Worm (Caenorhabditis elegans) whole organism, late embryonic: Measurements from ENCODE around the gene arid-1.

Source experiments
- C08G9.2 ChIP-seq: sonication (generic microtip); optimal IDR thresholded peaks from 2 replicates; lab custom pipeline; 2016; ENCODE audit warnings: mild to moderate bottlenecking, missing genetic modification characterization, moderate library complexity, missing compliant biosample characterization
- C38D4.7 ChIP-seq: fragments of 200-800 bp; sonication (Bioruptor generic); optimal IDR thresholded peaks from 2 replicates; lab custom pipeline; 2018; ENCODE audit warnings: mild to moderate bottlenecking, missing genetic modification characterization, moderate library complexity, missing compliant biosample characterization
- K02D7.2 ChIP-seq: sonication (generic microtip); optimal IDR thresholded peaks from 2 replicates; lab custom pipeline; 2017; ENCODE audit warnings: mild to moderate bottlenecking, missing genetic modification characterization, missing compliant biosample characterization
- Y22D7AL.16 ChIP-seq: sonication (generic microtip); optimal IDR thresholded peaks from 2 replicates; lab custom pipeline; 2016; ENCODE audit warnings: missing genetic modification characterization, missing compliant biosample characterization
- ceh-14 ChIP-seq: sonication (generic microtip); optimal IDR thresholded peaks from 2 replicates; lab custom pipeline; 2016; ENCODE audit warnings: missing genotype, missing genetic modification characterization, missing compliant biosample characterization
- ceh-19 ChIP-seq: fragments of 200-800 bp; sonication (Bioruptor generic); optimal IDR thresholded peaks from 2 replicates; lab custom pipeline; 2018; ENCODE audit warnings: mild to moderate bottlenecking, missing genetic modification characterization, missing compliant biosample characterization
- ceh-2 ChIP-seq: sonication (generic microtip); optimal IDR thresholded peaks from 2 replicates; lab custom pipeline; 2016; ENCODE audit warnings: missing genotype, missing genetic modification characterization, missing compliant biosample characterization
- ceh-22 ChIP-seq: sonication (generic microtip); optimal IDR thresholded peaks from 2 replicates; lab custom pipeline; 2017; ENCODE audit warnings: missing biosample characterization, missing genetic modification characterization
- ceh-30 ChIP-seq: fragments of 150-350 bp; optimal IDR thresholded peaks from 2 replicates; lab custom pipeline; 2014; ENCODE audit warnings: missing biosample characterization, missing genetic modification characterization
- ceh-31 ChIP-seq: sonication (generic microtip); optimal IDR thresholded peaks from 2 replicates; lab custom pipeline; 2016; ENCODE audit warnings: missing genetic modification characterization, missing compliant biosample characterization
- ceh-45 ChIP-seq: fragments of 200-800 bp; sonication (Bioruptor generic); IDR thresholded peaks from 2 replicates; pipeline ENCODE4 v1.3.6; 2022; ENCODE audit warnings: missing genetic modification reagents, missing genetic modification characterization, missing compliant biosample characterization
- ceh-9 ChIP-seq: sonication (generic microtip); optimal IDR thresholded peaks from 2 replicates; lab custom pipeline; 2016; ENCODE audit warnings: mild to moderate bottlenecking, missing genetic modification characterization, inconsistent platforms, missing compliant biosample characterization
- che-1 ChIP-seq: sonication (generic microtip); optimal IDR thresholded peaks from 2 replicates; lab custom pipeline; 2016; ENCODE audit warnings: mild to moderate bottlenecking, missing genetic modification characterization, missing compliant biosample characterization
- dve-1 ChIP-seq: sonication (generic microtip); optimal IDR thresholded peaks from 2 replicates; lab custom pipeline; 2017; ENCODE audit warnings: antibody characterized with exemption, mild to moderate bottlenecking, missing genetic modification characterization, missing compliant biosample characterization
- elt-2 ChIP-seq: sonication (generic microtip); optimal IDR thresholded peaks from 2 replicates; lab custom pipeline; 2016; ENCODE audit warnings: missing genetic modification reagents, missing genetic modification characterization, missing compliant biosample characterization
- ets-4 ChIP-seq: sonication (generic microtip); optimal IDR thresholded peaks from 2 replicates; lab custom pipeline; 2016; ENCODE audit warnings: missing genetic modification characterization, missing compliant biosample characterization
- eyg-1 ChIP-seq: sonication (generic microtip); optimal IDR thresholded peaks from 2 replicates; lab custom pipeline; 2016; ENCODE audit warnings: missing genotype, missing genetic modification characterization, missing compliant biosample characterization
- fax-1 ChIP-seq: sonication (generic microtip); optimal IDR thresholded peaks from 2 replicates; lab custom pipeline; 2016; ENCODE audit warnings: missing genotype, missing genetic modification characterization, missing compliant biosample characterization
- fkh-6 ChIP-seq: sonication (generic microtip); optimal IDR thresholded peaks from 2 replicates; lab custom pipeline; 2016; ENCODE audit warnings: missing genetic modification characterization, missing compliant biosample characterization
- hlh-15 ChIP-seq: sonication (generic microtip); optimal IDR thresholded peaks from 2 replicates; lab custom pipeline; 2016; ENCODE audit warnings: missing genetic modification characterization, missing compliant biosample characterization
- hlh-30 ChIP-seq: sonication (generic microtip); optimal IDR thresholded peaks from 2 replicates; lab custom pipeline; 2017; ENCODE audit warnings: antibody characterized with exemption, missing genetic modification characterization, missing compliant biosample characterization; ENCODE audit not compliant: insufficient read depth
- hlh-6 ChIP-seq: sonication (generic microtip); optimal IDR thresholded peaks from 2 replicates; lab custom pipeline; 2016; ENCODE audit warnings: missing genotype, missing genetic modification characterization, missing compliant biosample characterization
- lim-6 ChIP-seq: sonication (generic microtip); optimal IDR thresholded peaks from 2 replicates; lab custom pipeline; 2016; ENCODE audit warnings: missing genetic modification characterization, missing compliant biosample characterization
- madf-2 ChIP-seq: sonication (generic microtip); optimal IDR thresholded peaks from 2 replicates; lab custom pipeline; 2017; ENCODE audit warnings: missing genetic modification characterization, missing compliant biosample characterization
- mec-3 ChIP-seq: sonication (generic microtip); optimal IDR thresholded peaks from 2 replicates; lab custom pipeline; 2016; ENCODE audit warnings: borderline replicate concordance, missing genetic modification characterization, missing compliant biosample characterization
- npax-4 ChIP-seq: sonication (generic microtip); optimal IDR thresholded peaks from 2 replicates; lab custom pipeline; 2016; ENCODE audit warnings: missing genetic modification characterization, missing compliant biosample characterization
- pax-1 ChIP-seq: fragments of 150-350 bp; optimal IDR thresholded peaks from 2 replicates; lab custom pipeline; 2014; ENCODE audit warnings: missing biosample characterization, missing genetic modification characterization
- pha-2 ChIP-seq: sonication (generic microtip); optimal IDR thresholded peaks from 2 replicates; lab custom pipeline; 2017; ENCODE audit warnings: mild to moderate bottlenecking, missing genetic modification characterization, missing compliant biosample characterization
- pqm-1 ChIP-seq: sonication (generic microtip); optimal IDR thresholded peaks from 2 replicates; lab custom pipeline; 2016; ENCODE audit warnings: missing genetic modification characterization, missing compliant biosample characterization
- pros-1 ChIP-seq: fragments of 150-350 bp; optimal IDR thresholded peaks from 2 replicates; lab custom pipeline; 2014; ENCODE audit warnings: missing biosample characterization, missing genetic modification reagents, missing genetic modification characterization
- ref-2 ChIP-seq: sonication (generic microtip); optimal IDR thresholded peaks from 2 replicates; lab custom pipeline; 2016; ENCODE audit warnings: missing genetic modification characterization, missing compliant biosample characterization
- sdc-2 ChIP-seq: sonication (generic microtip); optimal IDR thresholded peaks from 2 replicates; lab custom pipeline; 2016; ENCODE audit warnings: missing genotype, missing genetic modification characterization, missing compliant biosample characterization
- sox-2 ChIP-seq: fragments of 200-800 bp; sonication (Bioruptor generic); IDR thresholded peaks from 2 replicates; pipeline ENCODE4 v1.3.6; 2022; ENCODE audit warnings: missing genetic modification reagents, missing genetic modification characterization, missing compliant biosample characterization
- sox-4 ChIP-seq: sonication (generic microtip); optimal IDR thresholded peaks from 2 replicates; lab custom pipeline; 2017; ENCODE audit warnings: mild to moderate bottlenecking, missing genetic modification characterization, inconsistent platforms, missing compliant biosample characterization
- syd-9 ChIP-seq: sonication (generic microtip); optimal IDR thresholded peaks from 2 replicates; lab custom pipeline; 2016; ENCODE audit warnings: mild to moderate bottlenecking, missing genetic modification characterization, moderate library complexity, missing compliant biosample characterization
- tbx-7 ChIP-seq: sonication (generic microtip); optimal IDR thresholded peaks from 2 replicates; lab custom pipeline; 2016; ENCODE audit warnings: missing genotype, missing genetic modification characterization, missing compliant biosample characterization
- unc-3 ChIP-seq, 2 experiments: fragments of 200-800 bp in 1 of 2; sonication (Bioruptor generic) in 1 of 2; sonication (generic microtip) in 1 of 2; conservative IDR thresholded peaks in 1 of 2; optimal IDR thresholded peaks in 1 of 2; 2 replicates each; pipeline versions ENCODE4 v1.3.6 to Lab custom; 2016 to 2022; ENCODE audit warnings: missing compliant biosample characterization in 2 of 2, missing genetic modification characterization in 2 of 2, missing genetic modification reagents in 1 of 2
- unc-42 ChIP-seq: sonication (generic microtip); optimal IDR thresholded peaks from 2 replicates; lab custom pipeline; 2016; ENCODE audit warnings: missing genotype, missing genetic modification characterization, missing compliant biosample characterization
- ztf-16 ChIP-seq: sonication (generic microtip); optimal IDR thresholded peaks from 2 replicates; lab custom pipeline; 2017; ENCODE audit warnings: missing genetic modification characterization, missing compliant biosample characterization

Gene arid-1

ce11 chrV:219632-220031, 33.7 kb downstream of the arid-1 start, which contains the start of gene srh-80:
srh-80 (plus strand) TSS chrV:219932.
- TF ChIP-seq ceh-2 (tag; lab: Kevin White, UChicago), result no peak
- no peak for TF ChIP-seq syd-9 (tag; lab: Kevin White, UChicago)
- TF ChIP-seq fax-1 (tag; lab: Kevin White, UChicago), result no peak
- no peak for TF ChIP-seq C38D4.7 (GFP tag; lab: Kevin White, UChicago)
- no peak for TF ChIP-seq ceh-9 (tag; lab: Kevin White, UChicago)
- TF ChIP-seq sdc-2 (tag; lab: Kevin White, UChicago), result no peak
- TF ChIP-seq eyg-1 (tag; lab: Kevin White, UChicago), result no peak
- no peak for TF ChIP-seq tbx-7 (tag; lab: Kevin White, UChicago)
- TF ChIP-seq Y22D7AL.16 (tag; lab: Kevin White, UChicago), result no peak
- TF ChIP-seq K02D7.2 (tag; lab: Kevin White, UChicago), result no peak
- TF ChIP-seq hlh-30, result no peak
- TF ChIP-seq hlh-6 (tag; lab: Kevin White, UChicago), result no peak

- TF ChIP-seq ceh-2 (tag; lab: Kevin White, UChicago) (no peak), hlh-6 (tag; lab: Kevin White, UChicago) (no peak), sox-4 (no peak), ref-2 (tag; lab: Kevin White, UChicago) (no peak), pax-1 (no peak), C38D4.7 (GFP tag; lab: Kevin White, UChicago) (no peak), dve-1 (tag; lab: Kevin White, UChicago) (no peak), hlh-15 (tag; lab: Kevin White, UChicago) (no peak), fkh-6 (tag; lab: Kevin White, UChicago) (no peak), ceh-9 (tag; lab: Kevin White, UChicago) (no peak), ceh-30 (tag; lab: Kevin White, UChicago) (no peak), unc-42 (no peak), pqm-1 (tag; lab: Kevin White, UChicago) (no peak), pha-2 (tag; lab: Kevin White, UChicago) (no peak), ceh-45 (no peak)
- TF ChIP-seq, all 69 proteins: peak for 0
These were observed 48.6 kb downstream of the arid-1 start, which contains the start of gene kin-33 for ce11 chrV:234572-234971. kin-33 (minus strand) TSS chrV:234672.

- TF ChIP-seq mec-3 (tag; lab: Kevin White, UChicago), result no peak
These were observed 51.0 kb downstream of the arid-1 start for ce11 chrV:237012-237411.

ce11 chrV:238094-238493, 52.1 kb downstream of the arid-1 start, which contains the start of gene R02C2.1:
R02C2.1 (minus strand) TSS chrV:238194.
- TF ChIP-seq sox-2 (GFP tag; lab: Robert Waterston, UW), result no peak
- TF ChIP-seq lim-6 (tag; lab: Kevin White, UChicago), result no peak
- TF ChIP-seq madf-2 (tag; lab: Kevin White, UChicago), result no peak
- TF ChIP-seq ceh-31 (tag; lab: Kevin White, UChicago), result no peak
- no peak for TF ChIP-seq ets-4 (tag; lab: Kevin White, UChicago)
- TF ChIP-seq npax-4, result no peak
- TF ChIP-seq pax-1, result no peak
- no peak for TF ChIP-seq unc-3 (GFP tag; conservative IDR thresholded peaks at IDR 0.05; lab: Robert Waterston, UW)
- no peak for TF ChIP-seq unc-3 (tag; optimal IDR thresholded peaks at IDR 0.05; lab: Kevin White, UChicago)
- TF ChIP-seq ceh-22, result no peak
- no peak for TF ChIP-seq ceh-14
- TF ChIP-seq C08G9.2, result no peak
- no peak for TF ChIP-seq pros-1 (tag; lab: Kevin White, UChicago)
- no peak for TF ChIP-seq che-1 (tag; lab: Kevin White, UChicago)
- no peak for TF ChIP-seq ceh-19 (GFP tag; lab: Kevin White, UChicago)
- TF ChIP-seq elt-2 (tag; lab: Kevin White, UChicago), result no peak
- TF ChIP-seq ceh-45, result no peak
- TF ChIP-seq hlh-30, result no peak
- no peak for TF ChIP-seq ceh-30 (tag; lab: Kevin White, UChicago)
- no peak for TF ChIP-seq ztf-16
- TF ChIP-seq tbx-7 (tag; lab: Kevin White, UChicago), result no peak
